Worm (Caenorhabditis elegans): ENCODE measurements around the gene cyp-25A4.

- peak; percentile 83 for TF ChIP-seq him-1 (tag; optimal IDR thresholded peaks at IDR 0.05)
- TF ChIP-seq W03F9.2 (tag; optimal IDR thresholded peaks at IDR 0.05) = peak; percentile 64
- no peak for TF ChIP-seq dao-5 (tag; optimal IDR thresholded peaks at IDR 0.05)
Measured at ce11 chrIII:3862918-3863385, 11.1 kb upstream of the cyp-25A4 start, which contains the start of gene brc-1.
